Fruit fly (Drosophila melanogaster) Kc167 (cell line): ENCODE results near the gene kek6.
A peak's percentile ranks its signal among the peaks of the same experiment; 100 is the strongest.

ENCODE experiments used
- Myc ChIP-seq: fragments of >200 bp; optimal IDR thresholded peaks from 2 replicates; lab custom pipeline; 2017; ENCODE audit warnings: missing external identifiers
- Sin3A ChIP-seq: fragments of >200 bp; optimal IDR thresholded peaks from 2 replicates; lab custom pipeline; 2018; ENCODE audit warnings: missing external identifiers
- h ChIP-seq: fragments of >200 bp; optimal IDR thresholded peaks from 3 replicates; lab custom pipeline; 2018; ENCODE audit warnings: missing external identifiers
- insv ChIP-seq: fragments of >200 bp; optimal IDR thresholded peaks from 3 replicates; lab custom pipeline; 2018; ENCODE audit warnings: missing external identifiers
- psq ChIP-seq: fragments of >200 bp; optimal IDR thresholded peaks from 2 replicates; lab custom pipeline; 2017; ENCODE audit warnings: missing external identifiers
- ttk ChIP-seq: sonication (Bioruptor generic); optimal IDR thresholded peaks from 2 replicates; lab custom pipeline; 2017; ENCODE audit warnings: missing external identifiers

kek6 gene

dm6 chr3R:31617801-31618200 lies 4.1 kb upstream of the kek6 start, which contains the start of gene pasha:
Gene pasha, plus strand, starts transcription at chr3R:31617977.
- no peak for TF ChIP-seq h (lab: Kevin White, UChicago)
- no peak for TF ChIP-seq ttk (lab: Kevin White, UChicago)
- no peak for TF ChIP-seq insv (lab: Kevin White, UChicago)
- no peak for TF ChIP-seq Sin3A (lab: Kevin White, UChicago)
- no peak for TF ChIP-seq Myc
- TF ChIP-seq psq (lab: Kevin White, UChicago), result no peak

- TF ChIP-seq Myc (no peak), Sin3A (lab: Kevin White, UChicago) (no peak), h (lab: Kevin White, UChicago) (no peak), psq (lab: Kevin White, UChicago) (no peak), insv (lab: Kevin White, UChicago) (no peak), ttk (lab: Kevin White, UChicago) (no peak)
These were observed 712 bp downstream of the kek6 start for dm6 chr3R:31622648-31623047.

dm6 chr3R:31626237-31626636 lies 4.3 kb downstream of the kek6 start:
- TF ChIP-seq h (lab: Kevin White, UChicago), result no peak
- no peak for TF ChIP-seq Myc
- TF ChIP-seq insv (lab: Kevin White, UChicago), result no peak
- no peak for TF ChIP-seq Sin3A (lab: Kevin White, UChicago)
- TF ChIP-seq psq (lab: Kevin White, UChicago), result no peak
- no peak for TF ChIP-seq ttk (lab: Kevin White, UChicago)

dm6 chr3R:31627186-31627585 lies 5.2 kb downstream of the kek6 start:
- no peak for TF ChIP-seq ttk (lab: Kevin White, UChicago)
- TF ChIP-seq Sin3A (lab: Kevin White, UChicago), result no peak
- no peak for TF ChIP-seq insv (lab: Kevin White, UChicago)
- TF ChIP-seq Myc, result no peak
- TF ChIP-seq psq (lab: Kevin White, UChicago), result no peak
- no peak for TF ChIP-seq h (lab: Kevin White, UChicago)

dm6 chr3R:31630376-31630775 lies 8.4 kb downstream of the kek6 start:
- TF ChIP-seq psq (lab: Kevin White, UChicago) (no peak), insv (lab: Kevin White, UChicago) (no peak), Sin3A (lab: Kevin White, UChicago) (no peak)

- TF ChIP-seq Myc (no peak), h (lab: Kevin White, UChicago) (no peak), insv (lab: Kevin White, UChicago) (no peak), Sin3A (lab: Kevin White, UChicago) (no peak), ttk (lab: Kevin White, UChicago) (no peak), psq (lab: Kevin White, UChicago) (no peak)
These were observed 10.4 kb downstream of the kek6 start for dm6 chr3R:31632316-31632715.

dm6 chr3R:31636501-31636900 lies 14.6 kb downstream of the kek6 start:
- TF ChIP-seq psq (lab: Kevin White, UChicago), result no peak
- no peak for TF ChIP-seq h (lab: Kevin White, UChicago)
- TF ChIP-seq Sin3A (lab: Kevin White, UChicago), result no peak
- TF ChIP-seq Myc, result no peak
- no peak for TF ChIP-seq insv (lab: Kevin White, UChicago)
- TF ChIP-seq ttk (lab: Kevin White, UChicago), result no peak

- TF ChIP-seq ttk (lab: Kevin White, UChicago) (no peak), Sin3A (lab: Kevin White, UChicago) (no peak), Myc (no peak), psq (lab: Kevin White, UChicago) (no peak), h (lab: Kevin White, UChicago) (no peak), insv (lab: Kevin White, UChicago) (no peak)
These were observed 40.8 kb downstream of the kek6 start for dm6 chr3R:31662757-31663156.

- TF ChIP-seq psq (lab: Kevin White, UChicago), result peak; percentile 73
- no peak for TF ChIP-seq h (lab: Kevin White, UChicago)
These were observed 47.4 kb downstream of the kek6 start, which contains the start of gene Zmynd8 for dm6 chr3R:31669153-31669934. Gene Zmynd8, plus strand, starts transcription at chr3R:31669465.

dm6 chr3R:31672675-31673074 lies 50.7 kb downstream of the kek6 start:
- TF ChIP-seq psq (lab: Kevin White, UChicago), result no peak
- no peak for TF ChIP-seq Sin3A (lab: Kevin White, UChicago)

dm6 chr3R:31679830-31680294 lies 57.9 kb downstream of the kek6 start, which contains the start of gene CG11550:
Gene CG11550, minus strand, starts transcription at chr3R:31679880.
- TF ChIP-seq Sin3A (lab: Kevin White, UChicago), result no peak
- no peak for TF ChIP-seq Myc
- no peak for TF ChIP-seq ttk (lab: Kevin White, UChicago)
- no peak for TF ChIP-seq h (lab: Kevin White, UChicago)
- no peak for TF ChIP-seq insv (lab: Kevin White, UChicago)
- TF ChIP-seq psq (lab: Kevin White, UChicago), result no peak

- no peak for TF ChIP-seq psq (lab: Kevin White, UChicago)
- TF ChIP-seq Myc, result no peak
- TF ChIP-seq Sin3A (lab: Kevin White, UChicago), result no peak
- no peak for TF ChIP-seq h (lab: Kevin White, UChicago)
- TF ChIP-seq insv (lab: Kevin White, UChicago), result no peak
These were observed 58.8 kb downstream of the kek6 start for dm6 chr3R:31680773-31681172.
